Fruit fly (Drosophila melanogaster) Kc167 (cell line): ENCODE data around the gene CG43339.
A peak's percentile ranks its signal among the peaks of the same experiment; 100 is the strongest.

ENCODE experiments used
- Myc ChIP-seq: fragments of >200 bp; optimal IDR thresholded peaks from 2 replicates; lab custom pipeline; 2017; ENCODE audit warnings: missing external identifiers
- Sin3A ChIP-seq: fragments of >200 bp; optimal IDR thresholded peaks from 2 replicates; lab custom pipeline; 2018; ENCODE audit warnings: missing external identifiers
- h ChIP-seq: fragments of >200 bp; optimal IDR thresholded peaks from 3 replicates; lab custom pipeline; 2018; ENCODE audit warnings: missing external identifiers
- insv ChIP-seq: fragments of >200 bp; optimal IDR thresholded peaks from 3 replicates; lab custom pipeline; 2018; ENCODE audit warnings: missing external identifiers
- psq ChIP-seq: fragments of >200 bp; optimal IDR thresholded peaks from 2 replicates; lab custom pipeline; 2017; ENCODE audit warnings: missing external identifiers
- ttk ChIP-seq: sonication (Bioruptor generic); optimal IDR thresholded peaks from 2 replicates; lab custom pipeline; 2017; ENCODE audit warnings: missing external identifiers

CG43339 gene

DNA sequence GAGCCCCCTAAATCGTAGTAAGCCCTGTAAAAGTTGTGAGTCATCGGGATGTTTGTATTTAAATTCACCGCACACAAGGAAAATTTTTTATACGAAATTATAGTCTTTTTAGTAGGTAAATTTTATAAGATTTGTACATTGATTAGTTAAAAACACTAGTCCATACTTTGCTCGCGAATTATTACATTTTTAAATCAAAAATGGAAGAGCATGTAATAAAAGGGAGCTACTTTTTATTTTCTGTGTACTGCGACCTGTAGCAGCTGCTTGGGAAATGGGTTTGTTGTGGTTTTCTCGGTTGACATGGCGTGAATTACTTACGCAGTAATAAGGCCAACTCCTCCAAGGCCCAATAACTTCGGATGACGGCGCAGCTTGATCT is 21.6 kb upstream of the CG43339 start:
- TF ChIP-seq h (lab: Kevin White, UChicago) (no peak), ttk (lab: Kevin White, UChicago) (no peak), psq (lab: Kevin White, UChicago) (no peak), Sin3A (lab: Kevin White, UChicago) (no peak), insv (lab: Kevin White, UChicago) (no peak), Myc (no peak)

DNA sequence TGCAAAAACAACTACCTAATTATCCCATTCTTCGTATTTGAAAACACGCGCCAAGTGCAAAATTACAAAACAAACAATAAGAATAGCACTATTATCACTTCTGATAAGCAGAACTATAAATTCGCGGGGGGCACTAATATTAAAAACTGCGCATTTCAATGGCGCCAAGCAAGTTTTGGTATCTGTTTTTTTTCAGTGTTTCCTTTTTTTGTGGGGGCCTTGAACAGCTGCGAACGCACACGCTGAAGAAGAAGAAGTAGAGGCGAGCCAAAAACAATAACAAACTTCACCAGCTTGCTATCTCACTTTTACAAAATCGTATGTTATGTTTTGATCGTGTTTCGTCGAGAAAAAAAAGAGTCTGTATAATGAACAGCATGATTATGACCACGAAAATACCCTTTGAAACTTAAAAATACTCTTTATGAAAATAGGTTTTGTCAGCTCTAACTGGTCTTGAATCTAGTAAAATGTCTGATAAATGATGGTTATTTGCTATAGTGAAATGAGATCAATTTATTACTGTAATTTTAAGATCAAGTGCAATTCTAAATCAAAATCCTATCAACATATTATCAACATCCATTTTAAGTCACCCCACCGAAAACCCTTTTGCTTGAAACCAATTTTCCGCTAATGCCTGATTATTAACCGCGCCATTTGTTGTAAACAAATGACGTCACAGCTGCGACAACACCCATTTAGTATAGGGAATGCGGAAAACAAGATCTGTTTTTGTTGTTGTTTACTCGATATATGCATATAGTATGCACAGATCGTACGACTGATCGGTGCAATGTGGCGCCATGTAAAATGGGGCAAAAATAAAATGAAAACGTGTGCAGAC is 21.0 kb upstream of the CG43339 start:
- no peak for TF ChIP-seq ttk (lab: Kevin White, UChicago)
- TF ChIP-seq h (lab: Kevin White, UChicago): no peak
- TF ChIP-seq Sin3A (lab: Kevin White, UChicago): no peak
- TF ChIP-seq insv (lab: Kevin White, UChicago): no peak
- no peak for TF ChIP-seq psq (lab: Kevin White, UChicago)

- no peak for TF ChIP-seq psq (lab: Kevin White, UChicago)
These were observed 16.3 kb upstream of the CG43339 start, which contains the start of gene CG10336 for dm6 chr2L:18689376-18689775. Gene CG10336, plus strand, starts transcription at chr2L:18689528.

DNA sequence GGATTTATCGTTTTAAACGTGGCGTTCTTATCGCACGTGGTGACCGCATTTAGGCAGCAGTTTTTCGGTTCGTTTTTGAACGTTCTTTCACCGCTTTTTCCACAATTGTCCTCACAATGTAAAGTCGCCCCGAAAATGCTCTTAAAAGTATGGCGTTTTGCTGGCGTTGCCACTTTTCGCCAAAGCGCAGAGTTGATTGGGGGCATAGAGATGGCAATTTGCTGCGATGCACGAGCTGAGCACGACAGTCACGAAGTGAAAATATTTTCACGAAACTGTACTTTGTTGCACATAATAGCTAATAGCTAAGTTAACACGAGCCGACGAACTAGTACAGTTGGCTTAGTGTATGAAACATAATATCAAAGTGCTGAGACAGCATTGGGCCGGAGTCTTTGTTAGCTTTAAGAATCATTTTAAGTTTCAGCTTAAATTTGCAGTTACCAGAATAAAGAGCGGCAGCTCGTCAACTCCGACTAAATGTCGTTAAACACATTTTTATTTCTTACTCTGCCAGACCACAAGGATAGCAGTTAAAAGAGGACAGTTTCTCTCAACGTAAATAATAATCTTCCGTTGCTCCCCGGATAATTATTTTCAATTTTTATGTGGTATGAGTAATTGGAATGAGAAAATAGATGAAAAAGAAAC is 15.7 kb upstream of the CG43339 start, which contains the start of gene msl-1:
msl-1 (minus strand) TSS at position 155 of the 651 bp plus-strand sequence.
- TF ChIP-seq Sin3A (lab: Kevin White, UChicago) (peak; percentile 23), ttk (lab: Kevin White, UChicago) (no peak)

- TF ChIP-seq ttk (lab: Kevin White, UChicago): peak; percentile 91
- TF ChIP-seq insv (lab: Kevin White, UChicago): no peak
These were observed 14.7 kb upstream of the CG43339 start for dm6 chr2L:18687827-18688226.

DNA sequence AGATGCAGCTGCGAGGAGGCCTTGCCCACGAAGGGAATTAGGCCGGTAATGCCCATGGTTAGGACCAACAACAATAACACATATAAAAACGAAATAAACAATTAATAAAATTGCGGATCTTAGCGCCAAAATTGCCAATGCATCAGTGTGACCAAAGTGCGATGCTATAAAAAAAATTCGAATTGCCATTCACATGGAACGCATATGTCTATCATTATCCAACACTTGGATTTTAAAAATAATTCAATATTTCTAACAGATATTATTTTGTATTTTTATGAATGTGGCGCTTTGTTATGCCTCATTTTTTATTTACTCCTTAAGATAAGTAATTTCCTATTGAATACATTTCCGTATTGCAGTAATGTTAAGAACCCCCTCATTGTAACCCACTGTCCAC is 8.8 kb upstream of the CG43339 start, which contains the start of gene tos:
tos (minus strand) TSS at position 173 of the 400 bp plus-strand sequence.
- TF ChIP-seq ttk (lab: Kevin White, UChicago): no peak
- no peak for TF ChIP-seq Sin3A (lab: Kevin White, UChicago)
- no peak for TF ChIP-seq psq (lab: Kevin White, UChicago)
- TF ChIP-seq insv (lab: Kevin White, UChicago): no peak
- TF ChIP-seq Myc: no peak
- no peak for TF ChIP-seq h (lab: Kevin White, UChicago)

- no peak for TF ChIP-seq Myc
- TF ChIP-seq Sin3A (lab: Kevin White, UChicago): no peak
- no peak for TF ChIP-seq insv (lab: Kevin White, UChicago)
- TF ChIP-seq ttk (lab: Kevin White, UChicago): no peak
- TF ChIP-seq h (lab: Kevin White, UChicago): no peak
- TF ChIP-seq psq (lab: Kevin White, UChicago): no peak
These were observed 5.0 kb upstream of the CG43339 start for dm6 chr2L:18677910-18678639.

- TF ChIP-seq insv (lab: Kevin White, UChicago) (no peak), Myc (no peak)
These were observed 4.1 kb upstream of the CG43339 start, which contains the start of the genes Mst36Fa and CG31751 for dm6 chr2L:18676948-18677820. Gene Mst36Fa, minus strand, starts transcription at chr2L:18676998. Gene CG31751, plus strand, starts transcription at chr2L:18677221.

dm6 chr2L:18674994-18675393 is 1.9 kb upstream of the CG43339 start, which contains the start of gene Mst36Fb:
Gene Mst36Fb, minus strand, starts transcription at chr2L:18675094.
- TF ChIP-seq ttk (lab: Kevin White, UChicago) (no peak), insv (lab: Kevin White, UChicago) (no peak), h (lab: Kevin White, UChicago) (no peak), Myc (no peak), psq (lab: Kevin White, UChicago) (no peak), Sin3A (lab: Kevin White, UChicago) (no peak)

DNA sequence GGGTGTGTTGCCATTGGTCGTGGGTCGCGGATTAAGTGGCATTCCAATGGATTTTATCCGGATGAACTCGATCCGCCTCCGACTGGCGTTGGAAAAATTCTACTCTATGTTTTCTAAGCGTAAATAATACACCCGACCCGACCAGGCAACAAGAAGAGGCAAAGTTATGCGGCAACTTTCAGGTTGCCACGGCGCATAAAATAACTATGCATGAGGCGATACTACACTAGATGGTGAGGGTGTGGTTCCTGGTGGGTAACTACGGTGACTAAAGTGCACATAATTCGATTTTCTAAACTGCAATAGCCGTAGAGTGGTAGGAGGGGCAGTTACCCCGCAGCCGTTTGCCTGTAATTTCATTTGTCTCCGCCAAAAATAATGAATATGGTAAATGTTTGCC is 1.9 kb downstream of the CG43339 start, which contains the start of gene CG43338:
CG43338 (minus strand) TSS at position 101 of the 400 bp plus-strand sequence.
- TF ChIP-seq Sin3A (lab: Kevin White, UChicago) (no peak), Myc (no peak), psq (lab: Kevin White, UChicago) (no peak), h (lab: Kevin White, UChicago) (no peak), ttk (lab: Kevin White, UChicago) (no peak), insv (lab: Kevin White, UChicago) (no peak)
